Worm (Caenorhabditis elegans): Measurements from ENCODE around the gene sphk-1.

The sphk-1 gene

DNA sequence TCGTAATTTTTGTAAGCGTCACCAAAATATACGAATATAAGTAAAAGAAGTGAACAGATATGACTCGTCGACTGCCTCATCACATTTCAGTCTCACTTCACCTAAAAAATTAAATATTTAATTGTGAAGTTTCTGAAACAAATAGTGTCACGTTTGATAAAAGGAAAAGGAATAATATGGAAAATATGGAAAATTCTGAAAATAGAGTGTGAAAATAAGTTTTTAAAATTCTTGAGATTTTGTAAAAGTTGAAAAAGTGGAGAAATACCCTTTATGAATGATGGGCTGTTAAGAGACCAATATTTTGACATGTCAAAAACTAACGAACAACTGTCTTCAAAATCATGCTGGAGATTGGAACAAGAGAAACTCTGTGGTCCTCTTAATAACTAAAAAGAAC lies 25.2 kb upstream of the sphk-1 start, which contains the start of gene T01B7.9:
TSS of gene T01B7.9 (minus strand) at position 101 of the 400 bp plus-strand sequence.
- TF ChIP-seq B0019.2 (GFP tag; conservative IDR thresholded peaks at IDR 0.05) = no peak
- TF ChIP-seq bed-2 (GFP tag; IDR thresholded peaks at IDR 0.05) = no peak
- no peak for TF ChIP-seq ceh-100 (GFP tag; IDR thresholded peaks at IDR 0.05)
- TF ChIP-seq Y79H2A.3 (GFP tag; conservative IDR thresholded peaks at IDR 0.05) = no peak
- no peak for TF ChIP-seq dox-1 (GFP tag; IDR thresholded peaks at IDR 0.05)
- TF ChIP-seq cebp-1 (GFP tag; IDR thresholded peaks at IDR 0.05) = no peak
- no peak for TF ChIP-seq cebp-1 (tag; optimal IDR thresholded peaks at IDR 0.05)
- TF ChIP-seq bed-1 (GFP tag; IDR thresholded peaks at IDR 0.05) = no peak
- TF ChIP-seq unc-130 (GFP tag; optimal IDR thresholded peaks at IDR 0.05) = no peak

DNA sequence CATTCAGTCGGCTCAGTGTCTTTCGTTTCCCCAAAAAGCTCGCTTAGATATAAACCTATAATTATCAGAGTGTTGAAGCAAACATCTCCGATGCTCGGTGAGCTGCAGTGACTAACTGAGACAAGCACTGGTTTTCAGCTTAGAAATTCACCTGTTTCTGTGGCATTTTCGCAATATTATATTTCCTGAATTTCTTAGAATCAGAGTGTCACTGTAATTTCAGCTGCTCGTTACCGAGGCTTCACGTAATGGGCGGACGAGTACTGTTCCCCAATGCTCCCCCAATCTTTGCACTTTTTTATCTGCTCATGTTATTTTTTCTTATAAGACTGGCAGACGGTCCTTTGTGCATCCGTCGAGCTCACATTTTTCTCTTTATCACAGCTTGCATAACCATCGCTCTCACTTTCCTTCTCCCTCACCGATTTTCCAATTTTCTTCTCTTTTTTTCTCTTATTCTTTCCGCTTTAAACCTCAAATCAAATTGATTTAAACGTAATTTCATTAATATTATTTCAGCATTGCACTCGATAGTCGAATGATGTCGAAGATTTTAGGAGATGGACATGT lies 20.6 kb upstream of the sphk-1 start, which contains the start of gene trcs-2:
TSS of gene trcs-2 (plus strand) at position 520 of the 570 bp plus-strand sequence.
- TF ChIP-seq nfyb-1 (GFP tag; IDR thresholded peaks at IDR 0.05) (peak; percentile 41; the same call in 1 of the 2 replicates), Y53F4B.3 (GFP tag; IDR thresholded peaks at IDR 0.05) (no peak), dox-1 (GFP tag; IDR thresholded peaks at IDR 0.05) (0 out of 2 replicates have a peak, but pooled peaks have one; percentile 32)

DNA sequence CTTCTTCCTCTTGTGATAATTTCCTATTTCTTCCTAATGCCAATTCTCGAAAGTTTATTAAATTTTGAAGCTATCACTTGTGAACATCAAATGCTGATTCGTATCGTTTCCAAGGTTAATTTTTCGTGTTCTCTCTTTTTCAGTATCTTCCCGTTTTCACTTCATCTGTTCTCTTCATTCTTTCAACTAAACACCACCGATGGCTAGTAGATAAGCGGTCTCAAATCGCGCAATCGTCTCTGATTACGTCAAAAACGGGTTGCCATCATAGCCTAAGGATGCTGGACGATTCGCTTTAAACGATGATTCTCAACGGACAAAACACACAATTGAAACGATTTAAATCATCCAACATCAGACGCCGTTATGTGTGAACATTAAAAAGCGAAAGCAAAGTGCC lies 16.1 kb upstream of the sphk-1 start:
- no peak for TF ChIP-seq fkh-3 (tag; optimal IDR thresholded peaks at IDR 0.05)
- no peak for TF ChIP-seq cebp-2 (GFP tag; IDR thresholded peaks at IDR 0.05)
- TF ChIP-seq ztf-22 (GFP tag; optimal IDR thresholded peaks at IDR 0.05) = no peak
- TF ChIP-seq ceh-91 (GFP tag; IDR thresholded peaks at IDR 0.05) = no peak
- TF ChIP-seq lin-40 (tag; optimal IDR thresholded peaks at IDR 0.05) = no peak
- no peak for TF ChIP-seq snpc-1.3 (tag; optimal IDR thresholded peaks at IDR 0.05; ENCODE audit: insufficient read depth)
- no peak for TF ChIP-seq aptf-3 (GFP tag; IDR thresholded peaks at IDR 0.05)
- no peak for TF ChIP-seq B0261.1 (tag; optimal IDR thresholded peaks at IDR 0.05)
- TF ChIP-seq F49E8.2 (tag; optimal IDR thresholded peaks at IDR 0.05; ENCODE audit: insufficient read depth) = no peak
- TF ChIP-seq ceh-27 (GFP tag; optimal IDR thresholded peaks at IDR 0.05) = no peak
- TF ChIP-seq aptf-2 (GFP tag; conservative IDR thresholded peaks at IDR 0.05) = no peak
- no peak for TF ChIP-seq rpc-1 (optimal IDR thresholded peaks at IDR 0.05)
- no peak for TF ChIP-seq rpc-1 (tag; optimal IDR thresholded peaks at IDR 0.05)
- no peak for TF ChIP-seq F23B12.7 (tag; optimal IDR thresholded peaks at IDR 0.05; ENCODE audit: insufficient read depth)
- TF ChIP-seq mel-28 (tag; optimal IDR thresholded peaks at IDR 0.05; ENCODE audit: borderline replicate concordance) = no peak
- no peak for TF ChIP-seq sdz-38 (tag; optimal IDR thresholded peaks at IDR 0.05)
- no peak for TF ChIP-seq cebp-1 (GFP tag; IDR thresholded peaks at IDR 0.05)
- no peak for TF ChIP-seq cebp-1 (tag; optimal IDR thresholded peaks at IDR 0.05)
- TF ChIP-seq lir-1 (GFP tag; conservative IDR thresholded peaks at IDR 0.05) = no peak

DNA sequence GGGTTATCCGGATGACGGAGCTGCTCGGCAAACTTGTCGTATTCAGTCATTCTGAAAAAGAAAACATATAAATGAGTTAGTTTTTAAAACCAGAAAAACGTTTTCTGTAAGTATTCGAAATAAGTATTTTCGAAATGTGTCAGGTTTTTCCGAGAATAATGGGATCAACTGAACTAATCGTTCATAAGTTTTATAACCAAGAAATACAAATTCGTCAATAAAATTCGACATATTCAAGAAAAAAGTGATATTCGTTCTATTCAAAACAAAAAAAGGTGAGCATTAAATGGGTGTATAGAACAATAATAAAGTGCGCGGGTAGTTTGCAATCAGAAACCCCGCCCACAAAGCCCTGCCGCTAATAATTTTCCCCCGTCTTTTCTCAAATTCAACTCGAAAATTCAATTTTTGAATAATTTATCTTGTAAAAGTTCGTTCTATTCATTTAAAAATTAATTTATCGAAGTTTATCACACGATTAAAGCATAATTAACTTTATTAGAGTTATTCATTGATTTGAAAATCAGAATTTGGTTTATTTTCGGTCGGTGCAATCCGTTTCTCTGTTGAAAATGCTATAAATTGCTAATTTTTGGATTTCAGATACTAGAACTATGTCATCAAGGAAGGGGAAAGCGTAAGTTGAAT lies 14.9 kb upstream of the sphk-1 start, which contains the start of the genes cyn-11 and T01B7.5:
TSS of gene cyn-11 (minus strand) at position 51 of the 648 bp plus-strand sequence.
TSS of gene T01B7.5 (plus strand) at position 598 of the 648 bp plus-strand sequence.
- TF ChIP-seq F22D6.2 (tag; optimal IDR thresholded peaks at IDR 0.05) = no peak
- no peak for TF ChIP-seq nfya-1 (tag; optimal IDR thresholded peaks at IDR 0.05; ENCODE audit: borderline replicate concordance, insufficient read depth)
- no peak for TF ChIP-seq tbx-9 (tag; optimal IDR thresholded peaks at IDR 0.05; ENCODE audit: borderline replicate concordance)
- TF ChIP-seq dpl-1 (GFP tag; optimal IDR thresholded peaks at IDR 0.05) = no peak
- TF ChIP-seq lin-35 (GFP tag; optimal IDR thresholded peaks at IDR 0.05) = no peak
- peak; percentile 25; the same call in 1 of the 2 replicates for TF ChIP-seq ceh-100 (GFP tag; IDR thresholded peaks at IDR 0.05)
- TF ChIP-seq Y67H2A.10 (GFP tag; conservative IDR thresholded peaks at IDR 0.05) = no peak
- TF ChIP-seq F55B11.4 (tag; optimal IDR thresholded peaks at IDR 0.05; ENCODE audit: borderline replicate concordance, insufficient read depth) = no peak
- peak; percentile 29 for TF ChIP-seq attf-5 (GFP tag; optimal IDR thresholded peaks at IDR 0.05)
- TF ChIP-seq akir-1 (GFP tag; optimal IDR thresholded peaks at IDR 0.05) = no peak
- TF ChIP-seq B0019.2 (GFP tag; conservative IDR thresholded peaks at IDR 0.05) = no peak
- no peak for TF ChIP-seq F57C9.4 (tag; optimal IDR thresholded peaks at IDR 0.05)
- peak; percentile 3 for TF ChIP-seq nhr-80 (tag; optimal IDR thresholded peaks at IDR 0.05)
- TF ChIP-seq xnd-1 (tag; optimal IDR thresholded peaks at IDR 0.05) = no peak
- TF ChIP-seq snpc-4 (GFP tag; optimal IDR thresholded peaks at IDR 0.05) = no peak
- no peak for TF ChIP-seq snpc-4 (tag; optimal IDR thresholded peaks at IDR 0.05)
- TF ChIP-seq gei-17 (GFP tag; optimal IDR thresholded peaks at IDR 0.05) = no peak
